Worm (Caenorhabditis elegans) whole organism, L4 larva: ENCODE data around the gene Y32H12A.6.

Source experiments
- D1046.2 ChIP-seq: fragments of 200-800 bp; sonication (Bioruptor generic); IDR thresholded peaks from 2 replicates; pipeline ENCODE4 v1.3.6; 2022; ENCODE audit warnings: missing genetic modification characterization, missing compliant biosample characterization
- F10B5.3 ChIP-seq: sonication (generic microtip); optimal IDR thresholded peaks from 2 replicates; lab custom pipeline; 2016; ENCODE audit warnings: mild to moderate bottlenecking, missing genetic modification characterization, missing compliant biosample characterization
- F37D6.2 ChIP-seq: sonication (generic microtip); optimal IDR thresholded peaks from 2 replicates; lab custom pipeline; 2016; ENCODE audit warnings: mild to moderate bottlenecking, missing genetic modification characterization, missing compliant biosample characterization
- F49E8.2 ChIP-seq: sonication (generic microtip); optimal IDR thresholded peaks from 2 replicates; lab custom pipeline; 2016; ENCODE audit warnings: missing compliant biosample characterization, mild to moderate bottlenecking, missing genetic modification characterization, borderline replicate concordance
- Y105C5A.15 ChIP-seq: fragments of 200-800 bp; sonication (Bioruptor generic); IDR thresholded peaks from 2 replicates; pipeline ENCODE4 v1.3.6; 2022; ENCODE audit warnings: missing genetic modification characterization, missing compliant biosample characterization
- Y75B8A.6 ChIP-seq: fragments of 200-800 bp; sonication (Bioruptor generic); IDR thresholded peaks from 2 replicates; pipeline ENCODE4 v1.3.6; 2022; ENCODE audit warnings: missing genetic modification reagents, missing genetic modification characterization, missing compliant biosample characterization
- aha-1 ChIP-seq: fragments of 150-350 bp; peaks from one replicate; lab custom pipeline; 2014; ENCODE audit warnings: missing biosample characterization, missing genetic modification characterization
- ceh-28 ChIP-seq: fragments of 150-350 bp; optimal IDR thresholded peaks from 2 replicates; lab custom pipeline; 2014; ENCODE audit warnings: missing biosample characterization, missing genetic modification reagents, missing genetic modification characterization
- ceh-62 ChIP-seq: sonication (generic microtip); optimal IDR thresholded peaks from 2 replicates; lab custom pipeline; 2017; ENCODE audit warnings: missing biosample characterization, missing genetic modification characterization
- cey-2 ChIP-seq: sonication (generic microtip); optimal IDR thresholded peaks from 3 replicates; lab custom pipeline; 2017; ENCODE audit warnings: missing genetic modification characterization, mild to moderate bottlenecking, missing compliant biosample characterization, antibody characterized with exemption, borderline replicate concordance; ENCODE audit not compliant: insufficient read depth
- ctbp-1 ChIP-seq: fragments of 200-800 bp; sonication (Bioruptor generic); IDR thresholded peaks from 2 replicates; pipeline ENCODE4 v1.3.6; 2022; ENCODE audit warnings: missing genetic modification reagents, missing genetic modification characterization, missing compliant biosample characterization
- daf-12 ChIP-seq: fragments of 150-350 bp; optimal IDR thresholded peaks from 2 replicates; lab custom pipeline; 2014; ENCODE audit warnings: missing biosample characterization, missing genetic modification reagents, missing genetic modification characterization
- daf-16 ChIP-seq, 3 experiments: sonication (generic microtip); optimal IDR thresholded peaks; 2 replicates each; lab custom pipeline; 2016 to 2017; ENCODE audit warnings: missing genetic modification characterization in 3 of 3, missing genetic modification reagents in 3 of 3, mild to moderate bottlenecking in 2 of 3, missing compliant biosample characterization in 2 of 3, missing biosample characterization in 1 of 3, moderate library complexity in 1 of 3
- daf-19 ChIP-seq: fragments of 200-800 bp; sonication (Bioruptor generic); conservative IDR thresholded peaks from 2 replicates; pipeline ENCODE4 v1.3.6; 2022; ENCODE audit warnings: missing genetic modification characterization, missing compliant biosample characterization
- dpl-1 ChIP-seq: fragments of 150-350 bp; optimal IDR thresholded peaks from 2 replicates; lab custom pipeline; 2014; ENCODE audit warnings: missing biosample characterization, missing genetic modification reagents, missing genetic modification characterization
- duxl-1 ChIP-seq: sonication (generic microtip); optimal IDR thresholded peaks from 2 replicates; lab custom pipeline; 2016; ENCODE audit warnings: mild to moderate bottlenecking, missing genetic modification characterization, moderate library complexity, missing compliant biosample characterization; ENCODE audit not compliant: poor library complexity
- dve-1 ChIP-seq: sonication (generic microtip); optimal IDR thresholded peaks from 2 replicates; lab custom pipeline; 2017; ENCODE audit warnings: antibody characterized with exemption, mild to moderate bottlenecking, missing genetic modification characterization, missing compliant biosample characterization; ENCODE audit not compliant: insufficient read depth
- egl-27 ChIP-seq: sonication (generic microtip); optimal IDR thresholded peaks from 3 replicates; lab custom pipeline; 2017; ENCODE audit warnings: missing biosample characterization, missing genetic modification reagents, missing genetic modification characterization
- egl-43 ChIP-seq: fragments of 200-800 bp; sonication (Bioruptor generic); IDR thresholded peaks from 2 replicates; pipeline ENCODE4 v1.3.6; 2022; ENCODE audit warnings: missing genetic modification reagents, missing genetic modification characterization, missing compliant biosample characterization
- hlh-11 ChIP-seq: fragments of 200-800 bp; sonication (Bioruptor generic); optimal IDR thresholded peaks from 2 replicates; lab custom pipeline; 2018; ENCODE audit warnings: mild to moderate bottlenecking, missing genetic modification characterization, missing compliant biosample characterization
- hlh-30 ChIP-seq: sonication (generic microtip); optimal IDR thresholded peaks from 2 replicates; lab custom pipeline; 2017; ENCODE audit warnings: antibody characterized with exemption, mild to moderate bottlenecking, missing genetic modification characterization, missing compliant biosample characterization; ENCODE audit not compliant: insufficient read depth
- lim-7 ChIP-seq: fragments of 200-800 bp; sonication (Bioruptor generic); IDR thresholded peaks from 2 replicates; pipeline ENCODE4 v1.3.6; 2022; ENCODE audit warnings: missing genetic modification characterization, missing compliant biosample characterization
- lin-29 ChIP-seq: fragments of 200-800 bp; sonication (Bioruptor generic); IDR thresholded peaks from 2 replicates; pipeline ENCODE4 v1.3.6; 2022; ENCODE audit warnings: missing genetic modification reagents, missing genetic modification characterization, missing compliant biosample characterization
- lin-38 ChIP-seq: fragments of 200-800 bp; sonication (Bioruptor generic); IDR thresholded peaks from 2 replicates; pipeline ENCODE4 v1.3.6; 2022; ENCODE audit warnings: missing genetic modification reagents, missing genetic modification characterization, missing compliant biosample characterization
- lir-3 ChIP-seq: sonication (generic microtip); optimal IDR thresholded peaks from 2 replicates; lab custom pipeline; 2016; ENCODE audit warnings: mild to moderate bottlenecking, missing genetic modification characterization, missing compliant biosample characterization
- mes-2 ChIP-seq: sonication (generic microtip); optimal IDR thresholded peaks from 2 replicates; lab custom pipeline; 2016; ENCODE audit warnings: missing genotype, mild to moderate bottlenecking, missing genetic modification characterization, missing compliant biosample characterization; ENCODE audit not compliant: poor library complexity, severe bottlenecking
- mxl-3 ChIP-seq: fragments of 200-800 bp; sonication (Bioruptor generic); optimal IDR thresholded peaks from 2 replicates; lab custom pipeline; 2018; ENCODE audit warnings: mild to moderate bottlenecking, missing genetic modification characterization, missing compliant biosample characterization
- nhr-25 ChIP-seq: sonication (generic microtip); optimal IDR thresholded peaks from 2 replicates; lab custom pipeline; 2017; ENCODE audit warnings: missing genetic modification characterization, mild to moderate bottlenecking, missing compliant biosample characterization, antibody characterized with exemption, moderate library complexity, borderline replicate concordance; ENCODE audit not compliant: insufficient read depth
- nhr-41 ChIP-seq: fragments of 200-800 bp; sonication (Bioruptor generic); IDR thresholded peaks from 2 replicates; pipeline ENCODE4 v1.3.6; 2022; ENCODE audit warnings: missing genetic modification reagents, missing genetic modification characterization, missing compliant biosample characterization
- nhr-42 ChIP-seq: fragments of 200-800 bp; sonication (Bioruptor generic); IDR thresholded peaks from 2 replicates; pipeline ENCODE4 v1.3.6; 2022; ENCODE audit warnings: missing genetic modification characterization, missing compliant biosample characterization
- nhr-6 ChIP-seq: fragments of 150-350 bp; optimal IDR thresholded peaks from 2 replicates; lab custom pipeline; 2014; ENCODE audit warnings: missing biosample characterization, missing genetic modification characterization
- nhr-77 ChIP-seq: fragments of 150-350 bp; optimal IDR thresholded peaks from 2 replicates; lab custom pipeline; 2014; ENCODE audit warnings: missing biosample characterization, missing genetic modification characterization
- pha-4 ChIP-seq, 2 experiments: fragments of 150-350 bp in 1 of 2; fragments of 200-800 bp in 1 of 2; sonication (Bioruptor generic) in 1 of 2; IDR thresholded peaks in 1 of 2; optimal IDR thresholded peaks in 1 of 2; 2 replicates each; pipeline versions ENCODE4 v1.3.6 to Lab custom; 2014 to 2022; ENCODE audit warnings: missing genetic modification characterization in 2 of 2, missing genetic modification reagents in 2 of 2, missing biosample characterization in 1 of 2, missing compliant biosample characterization in 1 of 2
- pqm-1 ChIP-seq: sonication (generic microtip); optimal IDR thresholded peaks from 2 replicates; lab custom pipeline; 2017; ENCODE audit warnings: missing biosample characterization, missing genetic modification characterization
- saeg-2 ChIP-seq: fragments of 200-800 bp; sonication (Bioruptor generic); IDR thresholded peaks from 2 replicates; pipeline ENCODE4 v1.3.6; 2022; ENCODE audit warnings: missing genetic modification reagents, missing genetic modification characterization, missing compliant biosample characterization
- sdz-12 ChIP-seq: fragments of 200-800 bp; sonication (Bioruptor generic); optimal IDR thresholded peaks from 2 replicates; lab custom pipeline; 2018; ENCODE audit warnings: mild to moderate bottlenecking, missing genetic modification characterization, missing compliant biosample characterization
- snpc-1.2 ChIP-seq: fragments of 200-800 bp; sonication (Bioruptor generic); IDR thresholded peaks from 2 replicates; pipeline ENCODE4 v1.3.6; 2022; ENCODE audit warnings: missing genetic modification reagents, missing genetic modification characterization, missing compliant biosample characterization
- spr-1 ChIP-seq: sonication (generic microtip); optimal IDR thresholded peaks from 2 replicates; lab custom pipeline; 2016; ENCODE audit warnings: mild to moderate bottlenecking, missing genetic modification characterization, missing compliant biosample characterization
- unc-62 ChIP-seq, 3 experiments: fragments of 150-350 bp in 1 of 3; sonication (generic microtip); optimal IDR thresholded peaks in 2 of 3; peaks in 1 of 3; 1 replicate in 1 of 3; 2 replicates in 2 of 3; lab custom pipeline; 2014 to 2017; ENCODE audit warnings: missing biosample characterization in 3 of 3, missing genetic modification characterization in 3 of 3, missing genetic modification reagents in 3 of 3, missing genotype in 1 of 3
- zfp-2 ChIP-seq: sonication (generic microtip); optimal IDR thresholded peaks from 2 replicates; lab custom pipeline; 2016; ENCODE audit warnings: mild to moderate bottlenecking, missing genetic modification characterization, missing compliant biosample characterization
- zip-11 ChIP-seq: fragments of 200-800 bp; sonication (Bioruptor generic); IDR thresholded peaks from 2 replicates; pipeline ENCODE4 v1.3.6; 2022; ENCODE audit warnings: missing genetic modification characterization, missing compliant biosample characterization
- zip-2 ChIP-seq: fragments of 150-350 bp; optimal IDR thresholded peaks from 2 replicates; lab custom pipeline; 2014; ENCODE audit warnings: missing biosample characterization, missing genetic modification characterization
- ztf-7 ChIP-seq: fragments of 150-350 bp; optimal IDR thresholded peaks from 2 replicates; lab custom pipeline; 2014; ENCODE audit warnings: missing biosample characterization, missing genetic modification characterization

Gene Y32H12A.6

ce11 chrIII:5407060-5407459 is 25.1 kb upstream of the Y32H12A.6 start:
- TF ChIP-seq lin-38 (GFP tag; lab: Robert Waterston, UW) (no peak), aha-1 (tag; lab: Kevin White, UChicago) (peak; percentile 17), spr-1 (tag; lab: Kevin White, UChicago) (no peak), duxl-1 (tag; lab: Kevin White, UChicago) (no peak), pha-4 (GFP tag; IDR thresholded peaks at IDR 0.05; lab: Robert Waterston, UW) (no peak), pha-4 (tag; optimal IDR thresholded peaks at IDR 0.05; lab: Kevin White, UChicago) (no peak), unc-62 (GFP tag; optimal IDR thresholded peaks at IDR 0.05 in 1 of 2; lab: Kevin White, UChicago) (peak in 1 of 2 experiments; percentile 51), unc-62 (tag; optimal IDR thresholded peaks at IDR 0.05; lab: Kevin White, UChicago) (no peak)

- TF ChIP-seq daf-19 (GFP tag; lab: Robert Waterston, UW) (no peak), aha-1 (tag; lab: Kevin White, UChicago) (peak; percentile 28), F49E8.2 (tag; lab: Kevin White, UChicago) (no peak), mxl-3 (GFP tag; lab: Kevin White, UChicago) (no peak), spr-1 (tag; lab: Kevin White, UChicago) (no peak), nhr-41 (GFP tag; lab: Robert Waterston, UW) (no peak)
These were observed 24.3 kb upstream of the Y32H12A.6 start for ce11 chrIII:5406314-5406713.

ce11 chrIII:5405628-5406084 is 23.7 kb upstream of the Y32H12A.6 start, which contains the start of the genes W03A5.2 and Y32H12A.8:
Gene W03A5.2, plus strand, starts transcription at chrIII:5406034.
Gene Y32H12A.8, minus strand, starts transcription at chrIII:5406037.
- no peak for TF ChIP-seq snpc-1.2 (GFP tag; lab: Robert Waterston, UW)
- peak; percentile 75 for TF ChIP-seq dpl-1 (GFP tag; lab: Kevin White, UChicago)
- no peak for TF ChIP-seq ceh-62
- TF ChIP-seq mes-2 (tag; lab: Kevin White, UChicago): no peak
- TF ChIP-seq lin-29 (GFP tag; lab: Robert Waterston, UW): no peak
- no peak for TF ChIP-seq zip-11 (GFP tag; lab: Robert Waterston, UW)
- TF ChIP-seq zip-2: no peak
- no peak for TF ChIP-seq daf-16 (GFP tag; optimal IDR thresholded peaks at IDR 0.05; lab: Kevin White, UChicago)
- peak; percentile 35 for TF ChIP-seq daf-16 (tag; optimal IDR thresholded peaks at IDR 0.05; lab: Kevin White, UChicago)
- no peak for TF ChIP-seq egl-27 (tag; lab: Kevin White, UChicago)
- peak; percentile 42 for TF ChIP-seq aha-1 (tag; lab: Kevin White, UChicago)
- no peak for TF ChIP-seq zfp-2
- TF ChIP-seq Y75B8A.6 (GFP tag; lab: Robert Waterston, UW): no peak
- no peak for TF ChIP-seq daf-12 (tag; lab: Kevin White, UChicago)
- no peak for TF ChIP-seq nhr-77 (tag; lab: Kevin White, UChicago)
- peak; percentile 55 for TF ChIP-seq nhr-6 (tag; lab: Kevin White, UChicago)
- TF ChIP-seq lim-7: no peak
- TF ChIP-seq F10B5.3 (tag; lab: Kevin White, UChicago): no peak
- no peak for TF ChIP-seq F37D6.2
- peak; percentile 16 for TF ChIP-seq pqm-1
- TF ChIP-seq F49E8.2 (tag; lab: Kevin White, UChicago): no peak
- TF ChIP-seq D1046.2 (GFP tag; lab: Robert Waterston, UW): no peak
- TF ChIP-seq pha-4 (GFP tag; IDR thresholded peaks at IDR 0.05; lab: Robert Waterston, UW): no peak
- TF ChIP-seq pha-4 (tag; optimal IDR thresholded peaks at IDR 0.05; lab: Kevin White, UChicago): no peak
- TF ChIP-seq saeg-2 (GFP tag; lab: Robert Waterston, UW): no peak
- no peak for TF ChIP-seq unc-62 (GFP tag; optimal IDR thresholded peaks at IDR 0.05 in 1 of 2; lab: Kevin White, UChicago)
- no peak for TF ChIP-seq unc-62 (tag; optimal IDR thresholded peaks at IDR 0.05; lab: Kevin White, UChicago)
- peak; percentile 11 for TF ChIP-seq dve-1
- peak; percentile 56 for TF ChIP-seq hlh-30
- TF ChIP-seq nhr-25 (tag; lab: Kevin White, UChicago): no peak
- no peak for TF ChIP-seq hlh-11 (tag; lab: Kevin White, UChicago)
- no peak for TF ChIP-seq ztf-7 (tag; lab: Kevin White, UChicago)
- TF ChIP-seq ceh-28 (tag; lab: Kevin White, UChicago): no peak
- TF ChIP-seq cey-2 (tag; lab: Kevin White, UChicago): no peak
- TF ChIP-seq sdz-12: no peak
- TF ChIP-seq lir-3 (tag; lab: Kevin White, UChicago): no peak
- no peak for TF ChIP-seq ctbp-1 (GFP tag; lab: Robert Waterston, UW)
- no peak for TF ChIP-seq egl-43 (GFP tag; lab: Robert Waterston, UW)
- TF ChIP-seq nhr-42: no peak
- TF ChIP-seq daf-19 (GFP tag; lab: Robert Waterston, UW): no peak
- TF ChIP-seq Y105C5A.15 (GFP tag; lab: Robert Waterston, UW): no peak
